Fruit fly (Drosophila melanogaster) S2 (cell line): ENCODE results near the gene CG5823.

ENCODE experiments used
- CG8478 ChIP-seq: fragments of >200 bp; optimal IDR thresholded peaks from 2 replicates; lab custom pipeline; 2018
- CTCF ChIP-seq, 2 experiments: fragments of >200 bp; optimal IDR thresholded peaks; 2 replicates each; lab custom pipeline; 2018

Gene CG5823

DNA sequence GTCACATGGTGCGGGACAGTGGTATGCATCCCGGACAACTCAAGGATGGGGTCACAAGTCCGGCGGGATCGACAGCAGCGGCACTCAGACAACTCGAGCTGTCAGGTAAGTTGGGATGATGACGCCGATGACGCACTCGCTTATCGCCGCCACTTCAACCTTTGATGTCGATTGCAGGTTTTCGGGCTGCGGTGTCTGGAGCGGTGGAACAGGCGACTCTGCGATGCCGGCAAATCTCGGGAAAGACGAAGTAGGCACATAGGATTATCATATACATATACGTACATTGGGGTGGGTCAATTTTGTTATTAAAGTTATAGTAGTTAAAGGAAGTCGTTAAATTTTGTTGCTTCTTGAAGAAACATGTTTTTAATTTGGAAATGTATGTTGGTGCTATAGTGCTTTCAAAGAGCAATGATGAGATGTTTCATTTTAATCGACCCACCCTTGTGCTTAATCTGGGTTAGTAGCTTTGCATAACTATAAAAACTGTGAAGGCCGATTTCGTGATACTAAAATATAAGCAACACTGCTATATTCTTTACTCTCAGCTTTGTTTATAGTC, 2.3 kb upstream of the CG5823 start:
- TF ChIP-seq CTCF (optimal IDR thresholded peaks at IDR 0.05; lab: Kevin White, UChicago) (no peak), CG8478 (lab: Kevin White, UChicago) (no peak)

DNA sequence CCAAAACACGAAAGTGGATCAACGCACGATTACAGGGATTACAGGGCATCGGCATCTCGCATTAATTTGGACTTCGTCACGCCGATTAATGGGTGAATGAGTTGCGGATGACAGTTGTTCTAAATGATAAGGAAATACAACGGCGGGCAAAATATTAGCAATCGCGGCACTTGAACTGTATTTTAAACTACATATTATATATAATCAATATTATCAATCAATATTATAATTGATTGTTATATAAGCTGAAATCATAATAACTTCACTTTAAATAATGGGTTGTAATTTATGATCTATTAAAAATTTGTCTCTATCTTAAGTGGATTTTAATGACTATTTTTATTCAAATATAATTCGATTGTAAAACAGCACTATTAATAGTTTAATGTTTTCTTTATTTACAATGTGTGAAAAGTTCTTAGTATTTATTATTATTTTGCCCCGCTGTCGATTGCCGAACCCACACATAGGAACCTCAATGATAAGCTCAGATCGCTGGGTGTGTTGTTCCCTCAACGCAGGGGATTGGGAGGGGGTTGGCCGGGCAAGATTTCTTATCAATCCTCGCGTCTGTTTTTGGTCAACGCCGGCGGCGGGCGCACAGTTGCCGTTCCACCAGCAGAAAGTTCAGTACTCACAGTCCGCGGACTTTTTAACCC, 848 bp upstream of the CG5823 start:
- TF ChIP-seq CTCF (optimal IDR thresholded peaks at IDR 0.05; lab: Kevin White, UChicago) (no peak), CG8478 (lab: Kevin White, UChicago) (no peak)

- no peak for TF ChIP-seq CG8478 (lab: Kevin White, UChicago)
- TF ChIP-seq CTCF (optimal IDR thresholded peaks at IDR 0.05; lab: Kevin White, UChicago), result no peak
Measured at dm6 chr3R:17530400-17530799, 4.0 kb downstream of the CG5823 start.

dm6 chr3R:17526059-17526592, 8.3 kb downstream of the CG5823 start:
- TF ChIP-seq CTCF (optimal IDR thresholded peaks at IDR 0.05; lab: Kevin White, UChicago), result no peak
- no peak for TF ChIP-seq CG8478 (lab: Kevin White, UChicago)

DNA sequence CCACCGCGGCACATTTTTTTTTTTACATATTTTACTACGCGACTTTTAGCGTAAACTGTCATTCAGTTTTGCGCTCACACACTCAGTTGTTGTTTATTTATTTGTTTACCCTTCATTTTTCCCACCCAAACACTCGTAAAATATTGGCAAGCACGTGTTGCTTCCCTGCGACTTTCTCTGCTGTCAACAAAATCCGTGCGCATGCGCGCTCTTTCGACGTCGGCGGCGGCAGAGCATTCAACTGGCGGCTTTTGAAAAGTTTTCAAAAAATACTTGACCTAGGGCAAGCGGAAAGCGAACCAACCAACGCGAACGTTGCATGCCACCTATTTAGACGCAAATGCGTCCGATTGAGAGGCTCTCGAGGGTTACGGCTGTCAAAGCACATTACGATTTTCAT, 27.6 kb downstream of the CG5823 start:
- TF ChIP-seq CG8478 (lab: Kevin White, UChicago), result no peak
- no peak for TF ChIP-seq CTCF (optimal IDR thresholded peaks at IDR 0.05; lab: Kevin White, UChicago)

- TF ChIP-seq CTCF (optimal IDR thresholded peaks at IDR 0.05; lab: Kevin White, UChicago), result no peak
- no peak for TF ChIP-seq CG8478 (lab: Kevin White, UChicago)
Measured at dm6 chr3R:17505599-17505998, 28.8 kb downstream of the CG5823 start, which contains the start of gene Dscam3. Gene Dscam3 (minus strand): TSS chr3R:17505667.

DNA sequence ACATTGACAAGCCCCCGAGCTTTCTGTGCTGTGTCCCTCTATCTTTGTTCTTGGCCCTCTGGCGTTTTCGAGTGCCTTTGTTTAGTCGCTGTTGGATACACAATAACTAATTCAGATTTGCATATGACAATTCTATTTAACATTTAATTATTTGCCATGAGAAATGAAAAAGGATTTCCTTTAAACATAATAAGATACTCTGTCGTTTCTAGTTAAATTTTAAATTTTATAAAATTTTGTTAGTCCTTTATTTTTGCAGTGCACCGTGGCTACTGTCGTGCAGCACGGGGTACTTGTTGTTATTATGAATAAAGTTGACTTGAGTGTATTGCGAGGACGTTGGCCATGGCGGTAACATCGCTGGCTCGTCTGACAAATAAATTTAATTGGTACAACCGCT, 31.5 kb downstream of the CG5823 start:
- TF ChIP-seq CG8478 (lab: Kevin White, UChicago), result no peak
- no peak for TF ChIP-seq CTCF (optimal IDR thresholded peaks at IDR 0.05; lab: Kevin White, UChicago)

DNA sequence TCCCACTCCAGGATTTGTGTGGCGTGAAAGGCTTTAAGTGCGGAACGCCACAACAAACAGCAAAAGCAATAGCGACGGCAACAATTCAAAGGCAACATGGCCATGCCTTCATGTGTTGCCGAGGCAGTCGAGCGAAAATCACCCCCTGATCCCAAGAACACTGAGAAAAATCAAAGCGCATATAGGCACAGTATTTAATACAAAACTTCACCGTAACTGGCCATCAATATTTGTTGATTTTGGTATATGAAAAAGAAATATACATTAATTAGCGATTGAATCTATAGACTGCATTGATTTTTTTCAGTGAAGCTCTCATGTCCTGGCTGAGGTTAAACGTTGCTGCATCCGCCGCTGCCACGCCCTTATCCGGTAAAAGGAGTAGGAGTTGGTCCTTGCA, 33.3 kb downstream of the CG5823 start:
- TF ChIP-seq CTCF (optimal IDR thresholded peaks at IDR 0.05; lab: Kevin White, UChicago), result no peak

dm6 chr3R:17492071-17492470, 42.3 kb downstream of the CG5823 start:
- TF ChIP-seq CG8478 (lab: Kevin White, UChicago), result no peak
- no peak for TF ChIP-seq CTCF (optimal IDR thresholded peaks at IDR 0.05; lab: Kevin White, UChicago)
